Fruit fly (Drosophila melanogaster): Measurements from ENCODE around the gene CG42728.

Gene CG42728

DNA sequence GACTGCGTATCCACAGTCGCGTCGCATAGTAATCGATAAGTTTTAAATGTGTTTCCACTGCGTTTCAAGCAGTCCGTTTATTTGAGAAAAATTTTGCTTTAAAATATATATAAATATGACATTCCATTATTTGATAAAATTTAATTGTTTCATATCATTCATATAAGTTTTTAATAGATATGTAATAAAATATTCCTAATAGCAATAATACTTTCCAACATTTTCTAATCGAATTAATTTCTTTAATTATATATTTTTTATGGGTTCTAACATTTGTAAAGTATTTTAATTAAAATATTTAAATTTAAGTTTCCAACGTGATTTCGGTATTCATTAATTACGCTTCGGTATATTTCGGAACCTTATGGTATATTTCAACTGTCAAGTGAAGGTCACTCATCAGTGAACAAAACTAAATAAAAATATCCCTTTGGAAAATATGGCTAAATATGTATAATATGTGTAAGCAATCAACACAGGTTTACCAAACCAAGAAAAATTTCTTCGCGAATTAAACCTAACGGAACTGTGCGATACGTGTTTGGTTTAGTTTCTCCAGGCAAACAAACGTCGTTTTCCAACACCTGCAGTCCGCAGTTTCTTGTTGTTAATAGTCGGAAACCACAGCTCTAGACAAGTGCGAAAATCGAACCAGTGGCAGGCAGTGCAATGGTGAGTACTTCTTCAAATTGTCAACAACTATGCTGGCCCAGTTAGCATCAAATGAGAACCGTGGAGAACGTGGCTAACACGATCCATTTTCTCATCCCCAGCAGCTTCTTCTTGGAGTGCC, 35.3 kb upstream of the CG42728 start, which contains the start of the genes CG7739 and SCCRO:
Gene CG7739, minus strand, starts transcription at position 8 of the 793 bp plus-strand sequence.
Gene SCCRO, plus strand, starts transcription at position 370 of the 793 bp plus-strand sequence.
- TF ChIP-seq Eip93F (GFP tag; optimal IDR thresholded peaks at IDR 0.05): peak; percentile 64
- TF ChIP-seq Gug (GFP tag; IDR thresholded peaks at IDR 0.05): peak; percentile 63
- TF ChIP-seq lz (GFP tag; optimal IDR thresholded peaks at IDR 0.05): peak; percentile 17
- TF ChIP-seq topi (GFP tag; optimal IDR thresholded peaks at IDR 0.05): peak; percentile 15
- peak; percentile 32 for TF ChIP-seq CG34406 (GFP tag; optimal IDR thresholded peaks at IDR 0.05)
- peak; percentile 23 for TF ChIP-seq cyc (GFP tag; optimal IDR thresholded peaks at IDR 0.05)
- TF ChIP-seq CG7368 (GFP tag; optimal IDR thresholded peaks at IDR 0.05): no peak
- peak; percentile 51; the same call in 1 of the 2 replicates for TF ChIP-seq CG15336 (GFP tag; IDR thresholded peaks at IDR 0.05)
- TF ChIP-seq CG31627 (GFP tag; optimal IDR thresholded peaks at IDR 0.05): peak; percentile 38
- no peak for TF ChIP-seq Lpt (GFP tag; optimal IDR thresholded peaks at IDR 0.05)
- no peak for TF ChIP-seq CG6808 (GFP tag; optimal IDR thresholded peaks at IDR 0.05)
- TF ChIP-seq svp (GFP tag): peak; percentile 71
- TF ChIP-seq CG10631 (GFP tag; optimal IDR thresholded peaks at IDR 0.05): peak; percentile 43
- no peak for TF ChIP-seq CG6854 (GFP tag; optimal IDR thresholded peaks at IDR 0.05)
- no peak for TF ChIP-seq CG6276 (GFP tag; optimal IDR thresholded peaks at IDR 0.05)
- peak; percentile 57; the same call in 2 of the 3 replicates for TF ChIP-seq CG8119 (GFP tag; IDR thresholded peaks at IDR 0.05)
- TF ChIP-seq CG8632 (GFP tag; optimal IDR thresholded peaks at IDR 0.05): peak; percentile 31
- TF ChIP-seq dac (GFP tag; optimal IDR thresholded peaks at IDR 0.05): no peak
- peak; percentile 20 for TF ChIP-seq net (GFP tag; optimal IDR thresholded peaks at IDR 0.05)
- TF ChIP-seq Eip78C (GFP tag): peak; percentile 65
- no peak for TF ChIP-seq CG32006 (GFP tag; optimal IDR thresholded peaks at IDR 0.05)
- TF ChIP-seq CG6792 (GFP tag; optimal IDR thresholded peaks at IDR 0.05): no peak
- peak; percentile 36 for TF ChIP-seq Sox102F (GFP tag; optimal IDR thresholded peaks at IDR 0.05)
- TF ChIP-seq CG3919 (GFP tag; optimal IDR thresholded peaks at IDR 0.05): peak; percentile 50
- TF ChIP-seq esn (GFP tag; optimal IDR thresholded peaks at IDR 0.05): peak; percentile 53
- TF ChIP-seq CG6163 (GFP tag; IDR thresholded peaks at IDR 0.05): peak; percentile 51; the same call in 2 of the 3 replicates
- TF ChIP-seq vri (GFP tag; optimal IDR thresholded peaks at IDR 0.05): peak; percentile 44
- TF ChIP-seq Eip75B (GFP tag; optimal IDR thresholded peaks at IDR 0.05): peak; percentile 2
- no peak for TF ChIP-seq Ets21C (GFP tag; optimal IDR thresholded peaks at IDR 0.05)
- peak; percentile 59 for TF ChIP-seq CG3032 (tag; optimal IDR thresholded peaks at IDR 0.05)
- TF ChIP-seq Smox (GFP tag; optimal IDR thresholded peaks at IDR 0.05): no peak
- peak; percentile 21 for TF ChIP-seq CG10669 (GFP tag; optimal IDR thresholded peaks at IDR 0.05)
- TF ChIP-seq pdm3 (GFP tag; optimal IDR thresholded peaks at IDR 0.05): no peak
- TF ChIP-seq fkh (GFP tag; optimal IDR thresholded peaks at IDR 0.05): peak; percentile 42
- no peak for TF ChIP-seq CG8319 (GFP tag; optimal IDR thresholded peaks at IDR 0.05)
- peak; percentile 86 for TF ChIP-seq eg (GFP tag; IDR thresholded peaks at IDR 0.05)
- no peak for TF ChIP-seq Blimp-1 (GFP tag; optimal IDR thresholded peaks at IDR 0.05)
- TF ChIP-seq CG11294 (GFP tag; IDR thresholded peaks at IDR 0.05): 0 out of 2 replicates have a peak, but pooled peaks have one; percentile 37
- TF ChIP-seq CG16779 (tag; optimal IDR thresholded peaks at IDR 0.05): no peak
- TF ChIP-seq Hr4 (GFP tag; optimal IDR thresholded peaks at IDR 0.05): peak; percentile 30
- no peak for TF ChIP-seq CG9139 (GFP tag; optimal IDR thresholded peaks at IDR 0.05)
- TF ChIP-seq OdsH (GFP tag; optimal IDR thresholded peaks at IDR 0.05): no peak
- peak; percentile 33 for TF ChIP-seq acj6 (GFP tag; optimal IDR thresholded peaks at IDR 0.05)
- peak; percentile 11 for TF ChIP-seq Hr39 (GFP tag; optimal IDR thresholded peaks at IDR 0.05)
- TF ChIP-seq CG11762 (GFP tag; optimal IDR thresholded peaks at IDR 0.05; ENCODE audit: insufficient read depth): no peak
- TF ChIP-seq Sox14 (GFP tag; optimal IDR thresholded peaks at IDR 0.05): peak; percentile 25
- TF ChIP-seq Ets96B (tag; optimal IDR thresholded peaks at IDR 0.05): peak; percentile 56
